Fruit fly (Drosophila melanogaster) whole organism, embryonic: ENCODE data around the gene mRpS35.

Experiments
- ATbp ChIP-seq: fragments of 200-800 bp; sonication (Bioruptor generic); optimal IDR thresholded peaks from 2 replicates; lab custom pipeline; 2017; ENCODE audit warnings: missing biosample characterization, mild to moderate bottlenecking, missing genetic modification characterization, missing genetic modification reagents
- Atf3 ChIP-seq: fragments of 200-800 bp; sonication (Bioruptor generic); optimal IDR thresholded peaks from 3 replicates; lab custom pipeline; 2016; ENCODE audit warnings: missing biosample characterization, missing genetic modification characterization
- Bdp1 ChIP-seq: fragments of 200-800 bp; sonication (Bioruptor generic); optimal IDR thresholded peaks from 3 replicates; lab custom pipeline; 2016; ENCODE audit warnings: missing biosample characterization, missing genetic modification characterization
- CG10654 ChIP-seq: fragments of 200-800 bp; sonication (Bioruptor generic); optimal IDR thresholded peaks from 2 replicates; lab custom pipeline; 2016; ENCODE audit warnings: missing biosample characterization, missing genetic modification characterization
- CG11695 ChIP-seq: fragments of 200-800 bp; sonication (Bioruptor generic); IDR thresholded peaks from 3 replicates; pipeline ENCODE4 v1.3.6; 2022; ENCODE audit warnings: missing biosample characterization, missing genetic modification characterization
- CG12659 ChIP-seq: fragments of 200-800 bp; sonication (Bioruptor generic); optimal IDR thresholded peaks from 3 replicates; lab custom pipeline; 2017; ENCODE audit warnings: mild to moderate bottlenecking, missing biosample characterization, missing genetic modification reagents, missing genetic modification characterization
- CG12942 ChIP-seq: fragments of 200-800 bp; sonication (Bioruptor generic); optimal IDR thresholded peaks from 3 replicates; lab custom pipeline; 2016; ENCODE audit warnings: missing biosample characterization, missing genetic modification characterization
- CG14667 ChIP-seq: fragments of 200-800 bp; sonication (Bioruptor generic); IDR thresholded peaks from 2 replicates; pipeline ENCODE4 v1.3.6; 2022; ENCODE audit warnings: missing biosample characterization, missing genetic modification characterization
- CG14710 ChIP-seq: fragments of 200-800 bp; sonication (Bioruptor generic); optimal IDR thresholded peaks from 3 replicates; lab custom pipeline; 2019; ENCODE audit warnings: missing biosample characterization, mild to moderate bottlenecking, missing genetic modification characterization, moderate library complexity
- CG14860 ChIP-seq: fragments of 200-800 bp; sonication (Bioruptor generic); IDR thresholded peaks from 3 replicates; pipeline ENCODE4 v1.3.6; 2022; ENCODE audit warnings: missing biosample characterization, missing genetic modification characterization; ENCODE audit not compliant: partially characterized antibody
- CG1529 ChIP-seq: fragments of 200-800 bp; sonication (Bioruptor generic); optimal IDR thresholded peaks from 3 replicates; lab custom pipeline; 2018; ENCODE audit warnings: missing biosample characterization, missing genetic modification characterization
- CG2712 ChIP-seq: fragments of 200-800 bp; optimal IDR thresholded peaks from 3 replicates; lab custom pipeline; 2019; ENCODE audit warnings: missing biosample characterization, mild to moderate bottlenecking, missing genetic modification characterization, moderate library complexity
- CG2889 ChIP-seq: fragments of 200-800 bp; sonication (Bioruptor generic); IDR thresholded peaks from 3 replicates; pipeline ENCODE4 v1.3.6; 2022; ENCODE audit warnings: missing biosample characterization, missing genetic modification characterization
- CG31365 ChIP-seq: fragments of 200-800 bp; sonication (Bioruptor generic); optimal IDR thresholded peaks from 2 replicates; lab custom pipeline; 2018; ENCODE audit warnings: missing biosample characterization, mild to moderate bottlenecking, missing genetic modification characterization
- CG33213 ChIP-seq: fragments of 200-800 bp; sonication (Bioruptor generic); optimal IDR thresholded peaks from 3 replicates; lab custom pipeline; 2016; ENCODE audit warnings: missing biosample characterization, missing genetic modification characterization
- CG4820 ChIP-seq: fragments of 200-800 bp; sonication (Bioruptor generic); optimal IDR thresholded peaks from 3 replicates; lab custom pipeline; 2016; ENCODE audit warnings: missing biosample characterization, missing genetic modification characterization
- CG6272 ChIP-seq: fragments of 200-800 bp; sonication (Bioruptor generic); IDR thresholded peaks from 2 replicates; pipeline ENCODE4 v1.3.6; 2022; ENCODE audit warnings: missing biosample characterization, missing genetic modification characterization
- CG7556 ChIP-seq: fragments of 200-800 bp; sonication (Bioruptor generic); optimal IDR thresholded peaks from 2 replicates; lab custom pipeline; 2017; ENCODE audit warnings: missing biosample characterization, mild to moderate bottlenecking, missing genetic modification characterization
- CG8290 ChIP-seq, 3 experiments: fragments of 200-800 bp; sonication (Bioruptor generic); optimal IDR thresholded peaks; 2 replicates each; lab custom pipeline; 2016 to 2019; ENCODE audit warnings: missing biosample characterization in 3 of 3, missing genetic modification characterization in 3 of 3, mild to moderate bottlenecking in 2 of 3, moderate library complexity in 1 of 3
- CG8388 ChIP-seq: fragments of 200-800 bp; sonication (Bioruptor generic); optimal IDR thresholded peaks from 2 replicates; lab custom pipeline; 2019; ENCODE audit warnings: missing biosample characterization, mild to moderate bottlenecking, missing genetic modification characterization, moderate library complexity
- CG8924 ChIP-seq: fragments of 200-800 bp; optimal IDR thresholded peaks from 3 replicates; lab custom pipeline; 2019; ENCODE audit warnings: missing biosample characterization, mild to moderate bottlenecking, missing genetic modification characterization, moderate library complexity
- D ChIP-seq, 2 experiments: fragments of 200-800 bp in 1 of 2; fragments of >200 bp in 1 of 2; sonication (Bioruptor generic) in 1 of 2; optimal IDR thresholded peaks; 2 replicates in 1 of 2; 3 replicates in 1 of 2; lab custom pipeline; 2017; ENCODE audit warnings: mild to moderate bottlenecking in 1 of 2, missing biosample characterization in 1 of 2, missing genetic modification characterization in 1 of 2, missing genetic modification reagents in 1 of 2
- D19A ChIP-seq: fragments of 200-800 bp; optimal IDR thresholded peaks from 3 replicates; lab custom pipeline; 2019; ENCODE audit warnings: missing biosample characterization, mild to moderate bottlenecking, missing genetic modification characterization, moderate library complexity
- D19B ChIP-seq: fragments of 200-800 bp; sonication (Bioruptor generic); optimal IDR thresholded peaks from 2 replicates; lab custom pipeline; 2017; ENCODE audit warnings: missing biosample characterization, mild to moderate bottlenecking, missing genetic modification characterization
- Dbx ChIP-seq: fragments of 200-800 bp; sonication (Bioruptor generic); IDR thresholded peaks from 3 replicates; pipeline ENCODE4 v1.3.6; 2022; ENCODE audit warnings: missing biosample characterization, missing genetic modification characterization
- Deaf1 ChIP-seq: fragments of 200-800 bp; optimal IDR thresholded peaks from 3 replicates; lab custom pipeline; 2019; ENCODE audit warnings: missing biosample characterization, mild to moderate bottlenecking, missing genetic modification characterization, moderate library complexity
- Fer1 ChIP-seq: fragments of 200-800 bp; sonication (Bioruptor generic); optimal IDR thresholded peaks from 2 replicates; lab custom pipeline; 2017; ENCODE audit warnings: missing biosample characterization, mild to moderate bottlenecking, missing genetic modification characterization
- HmgZ ChIP-seq: fragments of 200-800 bp; sonication (Bioruptor generic); optimal IDR thresholded peaks from 2 replicates; lab custom pipeline; 2018; ENCODE audit warnings: missing biosample characterization, mild to moderate bottlenecking, missing genetic modification characterization
- Hr51 ChIP-seq, 2 experiments: fragments of 200-800 bp; sonication (Bioruptor generic); optimal IDR thresholded peaks; 2 replicates in 1 of 2; 3 replicates in 1 of 2; lab custom pipeline; 2016 to 2018; ENCODE audit warnings: missing biosample characterization in 2 of 2, missing genetic modification characterization in 2 of 2, mild to moderate bottlenecking in 1 of 2, moderate library complexity in 1 of 2
- Jarid2 ChIP-seq: fragments of 200-800 bp; sonication (Bioruptor generic); optimal IDR thresholded peaks from 3 replicates; lab custom pipeline; 2017; ENCODE audit warnings: mild to moderate bottlenecking, missing biosample characterization, missing genetic modification reagents, missing genetic modification characterization
- Mes4 ChIP-seq: fragments of 200-800 bp; sonication (Bioruptor generic); optimal IDR thresholded peaks from 2 replicates; lab custom pipeline; 2016; ENCODE audit warnings: missing biosample characterization, missing genetic modification characterization
- Myb ChIP-seq: fragments of 200-800 bp; sonication (Bioruptor generic); optimal IDR thresholded peaks from 2 replicates; lab custom pipeline; 2016; ENCODE audit warnings: missing biosample characterization, missing genetic modification characterization
- PHDP ChIP-seq: fragments of 200-800 bp; sonication (Bioruptor generic); optimal IDR thresholded peaks from 3 replicates; lab custom pipeline; 2018; ENCODE audit warnings: missing biosample characterization, mild to moderate bottlenecking, missing genetic modification characterization, moderate library complexity
- Six4 ChIP-seq: fragments of 200-800 bp; sonication (Bioruptor generic); optimal IDR thresholded peaks from 2 replicates; lab custom pipeline; 2016; ENCODE audit warnings: missing biosample characterization, missing genetic modification characterization
- Stat92E ChIP-seq, 3 experiments: fragments of >200 bp in 2 of 3; fragments of 200-800 bp in 1 of 3; sonication (Bioruptor generic) in 1 of 3; optimal IDR thresholded peaks; 2 replicates each; lab custom pipeline; 2017 to 2019; ENCODE audit warnings: missing biosample characterization in 3 of 3, missing genetic modification characterization in 3 of 3, mild to moderate bottlenecking in 1 of 3, moderate library complexity in 1 of 3
- Tbp ChIP-seq: fragments of >200 bp; optimal IDR thresholded peaks from 2 replicates; lab custom pipeline; 2018; ENCODE audit warnings: missing biosample characterization, missing genetic modification characterization
- ase ChIP-seq: fragments of 200-800 bp; sonication (Bioruptor generic); IDR thresholded peaks from 3 replicates; pipeline ENCODE4 v1.3.6; 2022; ENCODE audit warnings: missing biosample characterization, missing genetic modification characterization
- bigmax ChIP-seq: fragments of 200-800 bp; sonication (Bioruptor generic); optimal IDR thresholded peaks from 2 replicates; lab custom pipeline; 2018; ENCODE audit warnings: missing biosample characterization, mild to moderate bottlenecking, missing genetic modification characterization
- br ChIP-seq: fragments of >200 bp; optimal IDR thresholded peaks from 2 replicates; lab custom pipeline; 2017
- crc ChIP-seq: fragments of 200-800 bp; sonication (Bioruptor generic); optimal IDR thresholded peaks from 2 replicates; lab custom pipeline; 2016; ENCODE audit warnings: missing biosample characterization, missing genetic modification characterization
- dpn ChIP-seq, 2 experiments: fragments of 200-800 bp; sonication (Bioruptor generic); optimal IDR thresholded peaks; 3 replicates each; lab custom pipeline; 2016; ENCODE audit warnings: missing biosample characterization in 2 of 2, missing genetic modification characterization in 2 of 2
- gcm ChIP-seq: fragments of 200-800 bp; sonication (Bioruptor generic); optimal IDR thresholded peaks from 2 replicates; lab custom pipeline; 2019; ENCODE audit warnings: missing biosample characterization, mild to moderate bottlenecking, missing genetic modification characterization, moderate library complexity
- grn ChIP-seq: fragments of 200-800 bp; sonication (Bioruptor generic); optimal IDR thresholded peaks from 3 replicates; lab custom pipeline; 2017; ENCODE audit warnings: missing biosample characterization, missing genetic modification characterization
- hth ChIP-seq: fragments of >200 bp; optimal IDR thresholded peaks from 2 replicates; lab custom pipeline; 2017; ENCODE audit warnings: inconsistent platforms
- nau ChIP-seq: fragments of 200-800 bp; sonication (Bioruptor generic); optimal IDR thresholded peaks from 3 replicates; lab custom pipeline; 2017; ENCODE audit warnings: missing biosample characterization, mild to moderate bottlenecking, missing genetic modification characterization, missing genetic modification reagents
- psq ChIP-seq: fragments of 200-800 bp; sonication (Bioruptor generic); optimal IDR thresholded peaks from 2 replicates; lab custom pipeline; 2017; ENCODE audit warnings: missing biosample characterization, missing genetic modification characterization
- seq ChIP-seq: fragments of 200-800 bp; sonication (Bioruptor generic); IDR thresholded peaks from 2 replicates; pipeline ENCODE4 v1.3.6; 2022; ENCODE audit warnings: missing biosample characterization, missing genetic modification characterization
- sob ChIP-seq: fragments of 200-800 bp; sonication (Bioruptor generic); IDR thresholded peaks from 2 replicates; pipeline ENCODE4 v1.3.6; 2022; ENCODE audit warnings: missing biosample characterization, missing genetic modification characterization
- vvl ChIP-seq: fragments of 200-800 bp; sonication (Bioruptor generic); IDR thresholded peaks from 2 replicates; pipeline ENCODE4 v1.3.6; 2022; ENCODE audit warnings: missing biosample characterization, missing genetic modification characterization
- wor ChIP-seq: fragments of 200-800 bp; sonication (Bioruptor generic); IDR thresholded peaks from 2 replicates; pipeline ENCODE4 v1.3.6; 2022; ENCODE audit warnings: missing biosample characterization, missing genetic modification characterization

Gene mRpS35

dm6 chr3L:2733208-2733607 lies 47.5 kb upstream of the mRpS35 start (continued):
- peak; percentile 75 for TF ChIP-seq seq (GFP tag; lab: Robert Waterston, UW)
- peak; percentile 77 to 81 for TF ChIP-seq dpn (GFP tag; optimal IDR thresholded peaks at IDR 0.05; lab: Kevin White, UChicago)
- TF ChIP-seq CG6272 (GFP tag; lab: Robert Waterston, UW) = peak; percentile 9; the same call in 1 of the 2 replicates
- TF ChIP-seq CG12942 (GFP tag; lab: Kevin White, UChicago) = peak; percentile 53
- TF ChIP-seq Deaf1 (tag; lab: Kevin White, UChicago) = peak; percentile 36
- peak; percentile 55 for TF ChIP-seq crc
- peak; percentile 57 for TF ChIP-seq CG14667 (GFP tag; lab: Robert Waterston, UW)
- no peak for TF ChIP-seq D (optimal IDR thresholded peaks at IDR 0.05; lab: Kevin White, UChicago)
- TF ChIP-seq D (GFP tag; optimal IDR thresholded peaks at IDR 0.05; lab: Kevin White, UChicago) = no peak
- no peak for TF ChIP-seq CG14860 (GFP tag; lab: Robert Waterston, UW)
- TF ChIP-seq CG11695 (GFP tag; lab: Robert Waterston, UW) = peak; percentile 77
- no peak for TF ChIP-seq grn
- TF ChIP-seq CG8924 (tag; lab: Kevin White, UChicago) = peak; percentile 40
- TF ChIP-seq D19B (GFP tag; lab: Kevin White, UChicago) = peak; percentile 15
- TF ChIP-seq ATbp (GFP tag; lab: Kevin White, UChicago) = peak; percentile 24
- TF ChIP-seq Jarid2 = no peak
- peak; percentile 73; the same call in 2 of the 3 replicates for TF ChIP-seq ase
- TF ChIP-seq CG2889 (GFP tag; lab: Robert Waterston, UW) = peak; percentile 61; the same call in 2 of the 3 replicates
- peak; percentile 83 for TF ChIP-seq sob
- no peak for TF ChIP-seq hth (lab: Kevin White, UChicago)
- peak; percentile 55 to 76 for TF ChIP-seq Hr51 (GFP tag; optimal IDR thresholded peaks at IDR 0.05; lab: Kevin White, UChicago)
- peak; percentile 28 for TF ChIP-seq CG8388 (GFP tag; lab: Kevin White, UChicago)
- no peak for TF ChIP-seq bigmax
- no peak for TF ChIP-seq br (lab: Kevin White, UChicago)
- peak; percentile 78 for TF ChIP-seq vvl
- TF ChIP-seq Six4 (GFP tag; lab: Kevin White, UChicago) = peak; percentile 5
- TF ChIP-seq D19A (tag; lab: Kevin White, UChicago) = no peak
- TF ChIP-seq wor = peak; percentile 43; the same call in 1 of the 2 replicates
- peak; percentile 37 for TF ChIP-seq HmgZ (tag; lab: Kevin White, UChicago)
- no peak for TF ChIP-seq gcm
- TF ChIP-seq Mes4 (GFP tag; lab: Kevin White, UChicago) = peak; percentile 55
- no peak for TF ChIP-seq CG8290 (GFP tag; optimal IDR thresholded peaks at IDR 0.05; lab: Kevin White, UChicago)
- peak in 1 of 2 experiments; percentile 75 for TF ChIP-seq CG8290 (tag; optimal IDR thresholded peaks at IDR 0.05; lab: Kevin White, UChicago)
- TF ChIP-seq Dbx (GFP tag; lab: Robert Waterston, UW) = peak; percentile 55; the same call in 1 of the 3 replicates
- peak; percentile 13 for TF ChIP-seq CG14710 (tag; lab: Kevin White, UChicago)
- TF ChIP-seq Bdp1 = peak; percentile 27
- peak; percentile 28 for TF ChIP-seq CG33213 (GFP tag; lab: Kevin White, UChicago)
- TF ChIP-seq CG7556 (GFP tag; lab: Kevin White, UChicago) = peak; percentile 53
- peak; percentile 4 for TF ChIP-seq Atf3 (GFP tag; lab: Kevin White, UChicago)
- no peak for TF ChIP-seq CG31365 (tag; lab: Kevin White, UChicago)
- TF ChIP-seq Stat92E (GFP tag; optimal IDR thresholded peaks at IDR 0.05; lab: Kevin White, UChicago) = no peak
- no peak for TF ChIP-seq CG1529
- peak; percentile 52 for TF ChIP-seq nau
- TF ChIP-seq CG10654 (GFP tag; lab: Kevin White, UChicago) = peak; percentile 51
- TF ChIP-seq Fer1 (GFP tag; lab: Kevin White, UChicago) = peak; percentile 61
- TF ChIP-seq psq (GFP tag; lab: Kevin White, UChicago) = no peak
- TF ChIP-seq PHDP (tag; lab: Kevin White, UChicago) = peak; percentile 78
- TF ChIP-seq Myb (GFP tag; lab: Kevin White, UChicago) = peak; percentile 32
- TF ChIP-seq CG4820 (GFP tag; lab: Kevin White, UChicago) = peak; percentile 61
- peak; percentile 63 for TF ChIP-seq CG2712
- TF ChIP-seq CG12659 (GFP tag; lab: Kevin White, UChicago) = peak; percentile 58
- TF ChIP-seq Tbp = no peak
